Worm (Caenorhabditis elegans) whole organism, late embryonic: Measurements from ENCODE around the gene ufd-2.

Experiments
- C38D4.7 ChIP-seq: fragments of 200-800 bp; sonication (Bioruptor generic); optimal IDR thresholded peaks from 2 replicates; lab custom pipeline; 2018; ENCODE audit warnings: mild to moderate bottlenecking, missing genetic modification characterization, moderate library complexity, missing compliant biosample characterization
- F13H6.1 ChIP-seq: sonication (generic microtip); optimal IDR thresholded peaks from 2 replicates; lab custom pipeline; 2016; ENCODE audit warnings: missing genetic modification characterization, missing compliant biosample characterization
- Y22D7AL.16 ChIP-seq: sonication (generic microtip); optimal IDR thresholded peaks from 2 replicates; lab custom pipeline; 2016; ENCODE audit warnings: missing genetic modification characterization, missing compliant biosample characterization
- ahr-1 ChIP-seq: sonication (generic microtip); optimal IDR thresholded peaks from 2 replicates; lab custom pipeline; 2016; ENCODE audit warnings: missing genetic modification characterization, missing compliant biosample characterization
- ama-1 ChIP-seq: fragments of 150-350 bp; optimal IDR thresholded peaks from 2 replicates; lab custom pipeline; 2014
- ceh-14 ChIP-seq: sonication (generic microtip); optimal IDR thresholded peaks from 2 replicates; lab custom pipeline; 2016; ENCODE audit warnings: missing genotype, missing genetic modification characterization, missing compliant biosample characterization
- ceh-18 ChIP-seq: sonication (generic microtip); optimal IDR thresholded peaks from 2 replicates; lab custom pipeline; 2016; ENCODE audit warnings: missing genetic modification characterization, missing compliant biosample characterization
- ceh-19 ChIP-seq: fragments of 200-800 bp; sonication (Bioruptor generic); optimal IDR thresholded peaks from 2 replicates; lab custom pipeline; 2018; ENCODE audit warnings: mild to moderate bottlenecking, missing genetic modification characterization, missing compliant biosample characterization
- ceh-2 ChIP-seq: sonication (generic microtip); optimal IDR thresholded peaks from 2 replicates; lab custom pipeline; 2016; ENCODE audit warnings: missing genotype, missing genetic modification characterization, missing compliant biosample characterization
- ceh-22 ChIP-seq: sonication (generic microtip); optimal IDR thresholded peaks from 2 replicates; lab custom pipeline; 2017; ENCODE audit warnings: missing biosample characterization, missing genetic modification characterization
- ceh-30 ChIP-seq: fragments of 150-350 bp; optimal IDR thresholded peaks from 2 replicates; lab custom pipeline; 2014; ENCODE audit warnings: missing biosample characterization, missing genetic modification characterization
- ceh-31 ChIP-seq: sonication (generic microtip); optimal IDR thresholded peaks from 2 replicates; lab custom pipeline; 2016; ENCODE audit warnings: missing genetic modification characterization, missing compliant biosample characterization
- ceh-34 ChIP-seq: sonication (generic microtip); optimal IDR thresholded peaks from 2 replicates; lab custom pipeline; 2016; ENCODE audit warnings: mild to moderate bottlenecking, missing genetic modification characterization, missing compliant biosample characterization
- ceh-45 ChIP-seq: fragments of 200-800 bp; sonication (Bioruptor generic); IDR thresholded peaks from 2 replicates; pipeline ENCODE4 v1.3.6; 2022; ENCODE audit warnings: missing genetic modification reagents, missing genetic modification characterization, missing compliant biosample characterization
- ceh-6 ChIP-seq: fragments of 200-800 bp; sonication (Bioruptor generic); optimal IDR thresholded peaks from 2 replicates; lab custom pipeline; 2018; ENCODE audit warnings: mild to moderate bottlenecking, missing genetic modification characterization, missing compliant biosample characterization
- che-1 ChIP-seq: sonication (generic microtip); optimal IDR thresholded peaks from 2 replicates; lab custom pipeline; 2016; ENCODE audit warnings: mild to moderate bottlenecking, missing genetic modification characterization, missing compliant biosample characterization
- dmd-4 ChIP-seq: sonication (generic microtip); optimal IDR thresholded peaks from 2 replicates; lab custom pipeline; 2016; ENCODE audit warnings: borderline replicate concordance, missing genetic modification characterization, missing compliant biosample characterization
- dve-1 ChIP-seq: sonication (generic microtip); optimal IDR thresholded peaks from 2 replicates; lab custom pipeline; 2017; ENCODE audit warnings: antibody characterized with exemption, mild to moderate bottlenecking, missing genetic modification characterization, missing compliant biosample characterization
- elt-4 ChIP-seq: sonication (generic microtip); optimal IDR thresholded peaks from 2 replicates; lab custom pipeline; 2016; ENCODE audit warnings: missing genetic modification characterization, missing compliant biosample characterization
- ets-4 ChIP-seq: sonication (generic microtip); optimal IDR thresholded peaks from 2 replicates; lab custom pipeline; 2016; ENCODE audit warnings: missing genetic modification characterization, missing compliant biosample characterization
- fax-1 ChIP-seq: sonication (generic microtip); optimal IDR thresholded peaks from 2 replicates; lab custom pipeline; 2016; ENCODE audit warnings: missing genotype, missing genetic modification characterization, missing compliant biosample characterization
- fkh-10 ChIP-seq: fragments of 150-350 bp; optimal IDR thresholded peaks from 2 replicates; lab custom pipeline; 2014; ENCODE audit warnings: missing biosample characterization, missing genetic modification reagents, missing genetic modification characterization
- gmeb-2 ChIP-seq: sonication (generic microtip); optimal IDR thresholded peaks from 2 replicates; lab custom pipeline; 2016; ENCODE audit warnings: missing genetic modification characterization, inconsistent platforms, missing compliant biosample characterization
- hlh-15 ChIP-seq: sonication (generic microtip); optimal IDR thresholded peaks from 2 replicates; lab custom pipeline; 2016; ENCODE audit warnings: missing genetic modification characterization, missing compliant biosample characterization
- hlh-30 ChIP-seq: sonication (generic microtip); optimal IDR thresholded peaks from 2 replicates; lab custom pipeline; 2017; ENCODE audit warnings: antibody characterized with exemption, missing genetic modification characterization, missing compliant biosample characterization; ENCODE audit not compliant: insufficient read depth
- lim-6 ChIP-seq: sonication (generic microtip); optimal IDR thresholded peaks from 2 replicates; lab custom pipeline; 2016; ENCODE audit warnings: missing genetic modification characterization, missing compliant biosample characterization
- lin-11 ChIP-seq: fragments of 200-800 bp; sonication (Bioruptor generic); optimal IDR thresholded peaks from 2 replicates; lab custom pipeline; 2018; ENCODE audit warnings: mild to moderate bottlenecking, missing genetic modification characterization, missing compliant biosample characterization
- nfya-1 ChIP-seq: sonication (generic microtip); optimal IDR thresholded peaks from 2 replicates; lab custom pipeline; 2017; ENCODE audit warnings: missing genetic modification characterization, mild to moderate bottlenecking, missing compliant biosample characterization, antibody characterized with exemption, moderate library complexity
- odd-2 ChIP-seq: sonication (generic microtip); optimal IDR thresholded peaks from 2 replicates; lab custom pipeline; 2017; ENCODE audit warnings: antibody characterized with exemption, mild to moderate bottlenecking, missing genetic modification characterization, missing compliant biosample characterization
- pag-3 ChIP-seq: sonication (generic microtip); optimal IDR thresholded peaks from 2 replicates; lab custom pipeline; 2016; ENCODE audit warnings: missing compliant biosample characterization, missing genetic modification characterization, borderline replicate concordance
- pat-9 ChIP-seq: fragments of 200-800 bp; sonication (Bioruptor generic); optimal IDR thresholded peaks from 2 replicates; lab custom pipeline; 2018; ENCODE audit warnings: mild to moderate bottlenecking, missing genetic modification characterization, moderate library complexity, missing compliant biosample characterization
- pax-1 ChIP-seq: fragments of 150-350 bp; optimal IDR thresholded peaks from 2 replicates; lab custom pipeline; 2014; ENCODE audit warnings: missing biosample characterization, missing genetic modification characterization
- pha-4 ChIP-seq: fragments of 150-350 bp; optimal IDR thresholded peaks from 2 replicates; lab custom pipeline; 2018; ENCODE audit warnings: missing biosample characterization, missing genetic modification reagents, missing genetic modification characterization
- pros-1 ChIP-seq: fragments of 150-350 bp; optimal IDR thresholded peaks from 2 replicates; lab custom pipeline; 2014; ENCODE audit warnings: missing biosample characterization, missing genetic modification reagents, missing genetic modification characterization
- rnt-1 ChIP-seq: sonication (generic microtip); optimal IDR thresholded peaks from 2 replicates; lab custom pipeline; 2016; ENCODE audit warnings: missing genetic modification characterization, missing compliant biosample characterization
- sdc-2 ChIP-seq: sonication (generic microtip); optimal IDR thresholded peaks from 2 replicates; lab custom pipeline; 2016; ENCODE audit warnings: missing genotype, missing genetic modification characterization, missing compliant biosample characterization
- sox-4 ChIP-seq: sonication (generic microtip); optimal IDR thresholded peaks from 2 replicates; lab custom pipeline; 2017; ENCODE audit warnings: mild to moderate bottlenecking, missing genetic modification characterization, inconsistent platforms, missing compliant biosample characterization
- tbx-7 ChIP-seq: sonication (generic microtip); optimal IDR thresholded peaks from 2 replicates; lab custom pipeline; 2016; ENCODE audit warnings: missing genotype, missing genetic modification characterization, missing compliant biosample characterization
- ttx-3 ChIP-seq: sonication (generic microtip); optimal IDR thresholded peaks from 2 replicates; lab custom pipeline; 2016; ENCODE audit warnings: missing genetic modification reagents, missing genetic modification characterization, missing compliant biosample characterization
- unc-55 ChIP-seq: sonication (generic microtip); optimal IDR thresholded peaks from 2 replicates; lab custom pipeline; 2017; ENCODE audit warnings: missing biosample characterization, missing genetic modification reagents, missing genetic modification characterization
- unc-86 ChIP-seq: sonication (generic microtip); optimal IDR thresholded peaks from 2 replicates; lab custom pipeline; 2016; ENCODE audit warnings: missing genetic modification characterization, missing compliant biosample characterization
- zip-5 ChIP-seq: sonication (generic microtip); optimal IDR thresholded peaks from 2 replicates; lab custom pipeline; 2016; ENCODE audit warnings: missing genetic modification characterization, missing compliant biosample characterization
- ztf-16 ChIP-seq: sonication (generic microtip); optimal IDR thresholded peaks from 2 replicates; lab custom pipeline; 2017; ENCODE audit warnings: missing genetic modification characterization, missing compliant biosample characterization

ufd-2 gene

DNA sequence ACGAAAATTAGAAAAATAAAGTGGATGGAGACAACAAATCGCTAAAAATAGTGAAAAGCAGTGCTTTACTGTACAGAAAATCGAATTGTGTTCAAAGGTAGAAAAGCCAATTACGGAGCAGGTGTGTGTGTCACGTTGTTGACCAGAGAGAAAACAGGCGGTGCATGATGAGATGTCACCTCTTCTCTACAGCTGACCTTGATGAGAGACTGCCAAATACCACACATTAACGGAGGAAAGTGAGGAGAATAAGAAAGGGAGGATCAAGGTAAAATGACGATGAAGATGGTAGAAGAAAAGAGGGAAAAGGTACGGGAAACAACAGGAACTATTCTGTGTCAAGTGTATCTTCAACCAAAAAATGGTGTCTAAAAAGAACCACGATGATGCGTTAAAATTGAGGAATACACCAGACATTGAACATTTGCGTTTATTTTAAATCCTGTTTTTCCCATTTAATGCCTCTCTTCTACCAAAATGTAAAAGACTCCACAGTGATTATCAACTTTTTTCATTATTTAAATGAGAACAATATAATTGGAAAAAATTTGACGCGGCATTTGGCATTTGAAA is 36.8 kb downstream of the ufd-2 start:
- TF ChIP-seq hlh-30 (tag; lab: Kevin White, UChicago) (peak; percentile 40), ceh-31 (tag; lab: Kevin White, UChicago) (no peak)

DNA sequence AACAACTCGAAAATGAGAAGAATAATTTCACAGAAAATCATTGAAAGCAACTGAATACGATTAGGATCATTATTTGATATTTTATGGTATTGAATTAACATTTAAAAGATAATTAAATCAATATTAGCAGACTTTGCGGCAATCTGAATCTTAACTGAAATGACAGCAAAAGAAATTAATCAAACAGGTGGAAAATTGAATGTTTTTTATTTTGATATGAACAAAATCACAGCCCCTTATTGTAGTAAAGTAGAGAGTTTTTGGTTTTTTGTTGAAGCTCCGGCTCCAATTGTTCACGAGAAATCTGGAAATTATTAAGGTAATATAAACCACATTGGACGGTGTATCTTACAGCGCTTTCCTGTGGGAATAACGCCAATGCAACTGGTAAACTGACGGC is 39.5 kb downstream of the ufd-2 start, which contains the start of gene sre-2:
TSS of gene sre-2 (minus strand) at position 101 of the 400 bp plus-strand sequence.
- TF ChIP-seq sdc-2 (tag; lab: Kevin White, UChicago) (no peak), tbx-7 (tag; lab: Kevin White, UChicago) (no peak), ama-1 (no peak), pax-1 (tag; lab: Kevin White, UChicago) (no peak), odd-2 (tag; lab: Kevin White, UChicago) (no peak), ahr-1 (tag; lab: Kevin White, UChicago) (no peak), lin-11 (no peak), unc-86 (tag; lab: Kevin White, UChicago) (no peak), ceh-22 (tag; lab: Kevin White, UChicago) (no peak), ztf-16 (tag; lab: Kevin White, UChicago) (no peak), nfya-1 (tag; lab: Kevin White, UChicago) (no peak), che-1 (tag; lab: Kevin White, UChicago) (no peak), dmd-4 (tag; lab: Kevin White, UChicago) (no peak), pag-3 (tag; lab: Kevin White, UChicago) (no peak), fkh-10 (GFP tag; lab: Kevin White, UChicago) (no peak), ceh-31 (tag; lab: Kevin White, UChicago) (no peak), hlh-30 (tag; lab: Kevin White, UChicago) (no peak), C38D4.7 (no peak)

DNA sequence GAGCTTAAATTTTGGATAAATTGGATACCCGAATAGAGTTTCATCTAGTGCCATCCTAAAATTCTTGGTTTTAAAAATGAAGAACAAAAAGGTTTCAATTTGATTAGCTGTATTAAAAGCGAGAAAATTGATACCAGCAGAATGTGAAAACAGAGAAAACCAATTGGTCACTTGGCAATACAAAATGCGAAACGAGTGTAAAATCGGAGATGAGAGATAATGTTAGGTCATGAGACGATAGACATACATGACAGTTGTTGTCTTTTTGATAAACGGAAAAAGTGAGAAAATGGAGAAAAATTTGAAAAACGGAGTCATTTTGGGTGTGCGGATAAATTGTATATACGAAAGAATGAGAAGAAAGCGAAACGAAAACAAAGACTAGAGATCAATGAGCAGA is 42.5 kb downstream of the ufd-2 start, which contains the start of gene sfxn-5:
TSS of gene sfxn-5 (minus strand) at position 55 of the 400 bp plus-strand sequence.
- TF ChIP-seq F13H6.1 (tag; lab: Kevin White, UChicago): no peak
- no peak for TF ChIP-seq odd-2 (tag; lab: Kevin White, UChicago)
- TF ChIP-seq hlh-15 (tag; lab: Kevin White, UChicago): no peak
- peak; percentile 50 for TF ChIP-seq ceh-18 (tag; lab: Kevin White, UChicago)
- TF ChIP-seq pat-9 (tag; lab: Kevin White, UChicago): no peak
- peak; percentile 35 for TF ChIP-seq unc-55
- TF ChIP-seq Y22D7AL.16 (tag; lab: Kevin White, UChicago): no peak
- TF ChIP-seq pag-3 (tag; lab: Kevin White, UChicago): no peak
- no peak for TF ChIP-seq zip-5 (tag; lab: Kevin White, UChicago)
- TF ChIP-seq fax-1: no peak

DNA sequence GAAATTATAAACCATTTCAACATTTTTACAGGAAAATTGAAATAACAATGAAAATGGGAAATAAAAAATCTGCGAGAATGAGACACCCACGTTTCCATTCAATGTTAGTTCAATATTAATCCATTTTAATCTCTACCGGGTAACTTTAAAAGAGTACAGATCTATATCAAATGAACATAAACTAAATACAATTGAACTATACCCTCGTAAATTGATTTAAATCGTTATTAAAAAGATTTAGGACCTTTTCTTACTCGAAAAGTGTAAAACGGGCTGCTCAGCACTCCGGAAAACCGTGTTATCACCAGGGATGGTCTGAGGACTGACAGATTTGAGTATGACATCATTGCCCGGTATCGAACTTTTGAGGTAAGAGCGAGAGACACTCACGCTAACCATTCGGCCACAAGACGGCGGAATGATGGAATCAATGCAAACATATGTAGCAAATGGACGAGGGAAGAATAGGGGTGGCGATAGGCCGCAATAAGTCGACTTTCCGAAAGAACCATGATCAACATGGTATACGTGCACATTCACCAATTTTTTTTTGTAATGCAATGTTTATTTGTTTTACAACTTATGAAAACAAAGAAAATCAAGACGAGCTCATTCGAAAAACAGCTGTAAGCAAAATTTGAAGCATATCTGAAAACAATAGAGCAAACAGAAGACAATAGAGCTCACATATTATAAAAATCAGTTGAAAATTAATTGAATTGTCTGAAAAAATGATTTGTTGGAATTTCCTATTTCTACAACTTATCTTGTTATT is 44.6 kb downstream of the ufd-2 start, which contains the start of the genes chst-1 and C41C4.9:
TSS of gene chst-1 (minus strand) at position 51 of the 775 bp plus-strand sequence.
TSS of gene C41C4.9 (plus strand) at position 725 of the 775 bp plus-strand sequence.
- TF ChIP-seq ceh-19 (peak; percentile 94), ttx-3 (tag; lab: Kevin White, UChicago) (peak; percentile 89), odd-2 (tag; lab: Kevin White, UChicago) (no peak), hlh-15 (tag; lab: Kevin White, UChicago) (peak; percentile 88), pha-4 (tag; lab: Kevin White, UChicago) (no peak), sox-4 (tag; lab: Kevin White, UChicago) (peak; percentile 92), ama-1 (no peak), ceh-2 (peak; percentile 87), elt-4 (peak; percentile 73), ceh-18 (tag; lab: Kevin White, UChicago) (peak; percentile 88), pros-1 (tag; lab: Kevin White, UChicago) (no peak), ets-4 (tag; lab: Kevin White, UChicago) (peak; percentile 77), dmd-4 (tag; lab: Kevin White, UChicago) (peak; percentile 86), dve-1 (peak; percentile 90), unc-55 (peak; percentile 16), ceh-6 (peak; percentile 96), gmeb-2 (peak; percentile 93), lim-6 (tag; lab: Kevin White, UChicago) (peak; percentile 76), rnt-1 (peak; percentile 91), nfya-1 (tag; lab: Kevin White, UChicago) (peak; percentile 69), ztf-16 (tag; lab: Kevin White, UChicago) (peak; percentile 96), ceh-14 (peak; percentile 88), tbx-7 (tag; lab: Kevin White, UChicago) (peak; percentile 55), ceh-30 (tag; lab: Kevin White, UChicago) (peak; percentile 73), lin-11 (peak; percentile 88), ceh-34 (tag; lab: Kevin White, UChicago) (peak; percentile 92), ceh-45 (GFP tag; lab: Robert Waterston, UW) (peak; percentile 79)
